Fruit fly (Drosophila melanogaster): ENCODE measurements around the gene CG34179.

The CG34179 gene

DNA sequence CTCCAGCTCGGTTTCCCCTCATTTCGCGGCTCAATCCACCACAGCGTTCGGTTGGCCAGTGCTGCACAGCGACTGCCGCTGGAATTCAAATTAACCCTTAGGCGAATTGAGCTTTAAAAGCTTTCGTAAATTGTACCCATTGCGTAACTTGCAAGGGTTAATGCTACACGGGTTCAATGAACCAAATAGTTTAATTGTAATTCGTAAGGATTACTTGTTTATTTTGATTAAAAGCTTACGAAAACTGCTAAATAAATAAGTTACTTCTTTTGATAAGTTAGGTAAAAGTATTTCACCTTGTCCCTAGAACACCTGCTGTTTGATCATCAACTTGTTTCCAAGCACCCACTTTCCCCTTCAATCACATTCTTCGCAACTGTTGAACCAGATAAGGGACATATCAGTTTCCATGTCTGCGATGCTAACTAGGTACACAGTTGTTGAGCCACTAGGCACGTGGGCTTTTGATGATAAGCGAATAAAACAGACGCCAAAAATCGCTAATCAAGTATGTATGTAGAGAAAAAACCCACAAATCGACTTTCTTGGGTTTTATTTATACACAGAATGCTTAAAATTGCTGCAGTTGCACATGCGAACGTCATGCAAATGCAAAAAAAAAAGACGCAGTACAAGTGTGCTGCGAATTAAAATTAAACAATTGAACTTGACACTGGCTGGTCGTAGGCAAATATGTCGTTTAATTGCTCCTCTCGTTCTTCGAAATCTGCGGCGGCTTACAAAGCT is 2.4 kb downstream of the CG34179 start, which contains the start of gene Pfas:
Gene Pfas (minus strand): TSS at position 79 of the 747 bp plus-strand sequence.
- TF ChIP-seq Myc (optimal IDR thresholded peaks at IDR 0.05) (peak; percentile 83), br (GFP tag; optimal IDR thresholded peaks at IDR 0.05) (peak; percentile 82), ey (GFP tag; optimal IDR thresholded peaks at IDR 0.05) (peak; percentile 66), usp (GFP tag; optimal IDR thresholded peaks at IDR 0.05) (no peak), Rel (GFP tag; optimal IDR thresholded peaks at IDR 0.05) (no peak), Rel (tag; optimal IDR thresholded peaks at IDR 0.05) (peak; percentile 88), Dfd (GFP tag; optimal IDR thresholded peaks at IDR 0.05) (no peak), Vsx2 (GFP tag; optimal IDR thresholded peaks at IDR 0.05; ENCODE audit: partially characterized antibody) (no peak), h (GFP tag; optimal IDR thresholded peaks at IDR 0.05) (peak; percentile 76), N (GFP tag; optimal IDR thresholded peaks at IDR 0.05) (no peak), Abd-B (GFP tag; optimal IDR thresholded peaks at IDR 0.05) (no peak), CrebA (GFP tag; optimal IDR thresholded peaks at IDR 0.05; ENCODE audit: borderline replicate concordance) (no peak), jim (GFP tag; optimal IDR thresholded peaks at IDR 0.05) (no peak), CG32264 (GFP tag; optimal IDR thresholded peaks at IDR 0.05) (peak; percentile 52), Sp1 (GFP tag; optimal IDR thresholded peaks at IDR 0.05) (peak; percentile 70), Hr83 (GFP tag; optimal IDR thresholded peaks at IDR 0.05; ENCODE audit: poor library complexity, severe bottlenecking) (no peak), fru (GFP tag; optimal IDR thresholded peaks at IDR 0.05) (peak; percentile 80), lola (GFP tag; optimal IDR thresholded peaks at IDR 0.05) (no peak), foxo (GFP tag; optimal IDR thresholded peaks at IDR 0.05) (peak in 1 of 2 experiments; percentile 74), pan (optimal IDR thresholded peaks at IDR 0.05) (no peak), dmrt93B (GFP tag; optimal IDR thresholded peaks at IDR 0.05) (no peak), Mio (GFP tag; optimal IDR thresholded peaks at IDR 0.05) (no peak), sage (GFP tag; optimal IDR thresholded peaks at IDR 0.05) (no peak), woc (GFP tag; optimal IDR thresholded peaks at IDR 0.05) (peak; percentile 54), HLH106 (tag; optimal IDR thresholded peaks at IDR 0.05) (peak; percentile 66), Jra (GFP tag; optimal IDR thresholded peaks at IDR 0.05) (no peak), GATAd (GFP tag; optimal IDR thresholded peaks at IDR 0.05) (no peak), dl (GFP tag; optimal IDR thresholded peaks at IDR 0.05; ENCODE audit: insufficient read depth in 1 of 2, partially characterized antibody in 2 of 2) (no peak), sv (GFP tag; optimal IDR thresholded peaks at IDR 0.05) (peak; percentile 19), Dif (GFP tag; optimal IDR thresholded peaks at IDR 0.05; ENCODE audit: partially characterized antibody) (no peak), CG9705 (GFP tag; optimal IDR thresholded peaks at IDR 0.05) (peak; percentile 54), OdsH (GFP tag; optimal IDR thresholded peaks at IDR 0.05) (peak; percentile 65), dsf (GFP tag; optimal IDR thresholded peaks at IDR 0.05; ENCODE audit: borderline replicate concordance) (no peak), Hr78 (GFP tag; optimal IDR thresholded peaks at IDR 0.05) (no peak), tai (GFP tag; optimal IDR thresholded peaks at IDR 0.05) (no peak), psq (GFP tag; optimal IDR thresholded peaks at IDR 0.05) (peak; percentile 57), brk (GFP tag; optimal IDR thresholded peaks at IDR 0.05) (no peak), rgr (GFP tag; optimal IDR thresholded peaks at IDR 0.05) (peak; percentile 68), Hnf4 (GFP tag; optimal IDR thresholded peaks at IDR 0.05) (no peak)

- no peak for TF ChIP-seq CG32264 (GFP tag; optimal IDR thresholded peaks at IDR 0.05)
- no peak for TF ChIP-seq Dif (GFP tag; optimal IDR thresholded peaks at IDR 0.05; ENCODE audit: partially characterized antibody)
Observed at dm6 chr2L:6045484-6045883, 3.0 kb downstream of the CG34179 start.

DNA sequence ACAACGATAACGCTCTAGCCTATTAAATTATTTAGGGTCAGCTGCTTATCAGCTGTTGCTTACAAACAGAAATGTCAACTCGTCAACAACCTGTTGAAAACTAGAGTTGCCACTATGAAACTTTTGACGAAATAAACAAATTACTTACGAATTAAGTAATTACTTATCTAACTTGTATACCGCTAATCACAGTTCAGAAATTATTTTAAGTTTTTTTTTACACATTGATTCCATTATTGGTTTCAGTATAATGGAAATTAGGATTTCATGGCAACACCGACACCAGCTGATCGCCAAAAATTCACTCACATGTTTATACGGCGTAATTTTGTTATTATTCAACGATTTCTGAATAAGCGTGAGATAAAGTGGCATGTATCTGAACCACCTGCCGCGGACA is 10.7 kb downstream of the CG34179 start, which contains the start of the genes CG9117 and CG31643:
Gene CG9117 (minus strand): TSS at position 73 of the 400 bp plus-strand sequence.
Gene CG31643 (plus strand): TSS at position 288 of the 400 bp plus-strand sequence.
- TF ChIP-seq jim (GFP tag; optimal IDR thresholded peaks at IDR 0.05), result no peak
- peak; percentile 48 for TF ChIP-seq sv (GFP tag; optimal IDR thresholded peaks at IDR 0.05)
- no peak for TF ChIP-seq N (GFP tag; optimal IDR thresholded peaks at IDR 0.05)
- peak; percentile 64 for TF ChIP-seq HLH106 (tag; optimal IDR thresholded peaks at IDR 0.05)
- TF ChIP-seq Hr83 (GFP tag; optimal IDR thresholded peaks at IDR 0.05; ENCODE audit: poor library complexity, severe bottlenecking), result peak; percentile 15
- TF ChIP-seq GATAd (GFP tag; optimal IDR thresholded peaks at IDR 0.05), result peak; percentile 65
- peak; percentile 77 for TF ChIP-seq OdsH (GFP tag; optimal IDR thresholded peaks at IDR 0.05)
- TF ChIP-seq tai (GFP tag; optimal IDR thresholded peaks at IDR 0.05), result no peak
- peak; percentile 83 for TF ChIP-seq h (GFP tag; optimal IDR thresholded peaks at IDR 0.05)
- TF ChIP-seq dl (GFP tag; optimal IDR thresholded peaks at IDR 0.05; ENCODE audit: insufficient read depth in 1 of 2, partially characterized antibody in 2 of 2), result no peak
- TF ChIP-seq CG32264 (GFP tag; optimal IDR thresholded peaks at IDR 0.05), result peak; percentile 18
- TF ChIP-seq foxo (GFP tag; optimal IDR thresholded peaks at IDR 0.05), result peak in 1 of 2 experiments; percentile 86
- no peak for TF ChIP-seq dsf (GFP tag; optimal IDR thresholded peaks at IDR 0.05; ENCODE audit: borderline replicate concordance)
- peak; percentile 76 for TF ChIP-seq ey (GFP tag; optimal IDR thresholded peaks at IDR 0.05)
- no peak for TF ChIP-seq Rel (GFP tag; optimal IDR thresholded peaks at IDR 0.05)
- TF ChIP-seq Rel (tag; optimal IDR thresholded peaks at IDR 0.05), result peak; percentile 39
- TF ChIP-seq Dfd (GFP tag; optimal IDR thresholded peaks at IDR 0.05), result no peak
- peak; percentile 36 for TF ChIP-seq CG9705 (GFP tag; optimal IDR thresholded peaks at IDR 0.05)
- TF ChIP-seq lola (GFP tag; optimal IDR thresholded peaks at IDR 0.05), result no peak
- TF ChIP-seq Abd-B (GFP tag; optimal IDR thresholded peaks at IDR 0.05), result no peak
- TF ChIP-seq CrebA (GFP tag; optimal IDR thresholded peaks at IDR 0.05; ENCODE audit: borderline replicate concordance), result no peak
- no peak for TF ChIP-seq fru (GFP tag; optimal IDR thresholded peaks at IDR 0.05)
- TF ChIP-seq Mio (GFP tag; optimal IDR thresholded peaks at IDR 0.05), result no peak
- TF ChIP-seq Myc (optimal IDR thresholded peaks at IDR 0.05), result no peak
- no peak for TF ChIP-seq br (GFP tag; optimal IDR thresholded peaks at IDR 0.05)
- no peak for TF ChIP-seq woc (GFP tag; optimal IDR thresholded peaks at IDR 0.05)
- peak; percentile 63 for TF ChIP-seq Sp1 (GFP tag; optimal IDR thresholded peaks at IDR 0.05)
- no peak for TF ChIP-seq brk (GFP tag; optimal IDR thresholded peaks at IDR 0.05)
- TF ChIP-seq Hr78 (GFP tag; optimal IDR thresholded peaks at IDR 0.05), result no peak
- peak; percentile 79 for TF ChIP-seq rgr (GFP tag; optimal IDR thresholded peaks at IDR 0.05)
- TF ChIP-seq sage (GFP tag; optimal IDR thresholded peaks at IDR 0.05), result no peak
- TF ChIP-seq pan (optimal IDR thresholded peaks at IDR 0.05), result no peak
- no peak for TF ChIP-seq Jra (GFP tag; optimal IDR thresholded peaks at IDR 0.05)
- no peak for TF ChIP-seq Dif (GFP tag; optimal IDR thresholded peaks at IDR 0.05; ENCODE audit: partially characterized antibody)
- TF ChIP-seq Hnf4 (GFP tag; optimal IDR thresholded peaks at IDR 0.05), result no peak
- TF ChIP-seq dmrt93B (GFP tag; optimal IDR thresholded peaks at IDR 0.05), result no peak

Measured in whole organism, wandering third instar larva.